Worm (Caenorhabditis elegans): Measurements from ENCODE around the gene F11E6.4.

Gene F11E6.4

ce11 chrIV:17431287-17431686, 38.9 kb downstream of the F11E6.4 start, which contains the start of gene lact-6:
TSS of gene lact-6 (minus strand) at chrIV:17431387.
- no peak for TF ChIP-seq hmg-11 (tag; optimal IDR thresholded peaks at IDR 0.05)
- no peak for TF ChIP-seq eor-1 (tag; optimal IDR thresholded peaks at IDR 0.05)
- no peak for TF ChIP-seq ama-1 (optimal IDR thresholded peaks at IDR 0.05)
- TF ChIP-seq pha-4 (tag; optimal IDR thresholded peaks at IDR 0.05), result no peak
- TF ChIP-seq ztf-11 (tag; optimal IDR thresholded peaks at IDR 0.05), result no peak

ce11 chrIV:17427423-17427822, 42.7 kb downstream of the F11E6.4 start, which contains the start of gene C06A12.3:
TSS of gene C06A12.3 (plus strand) at chrIV:17427723.
- no peak for TF ChIP-seq nhr-67 (tag; optimal IDR thresholded peaks at IDR 0.05)
- no peak for TF ChIP-seq nhr-237 (tag; optimal IDR thresholded peaks at IDR 0.05)
- no peak for TF ChIP-seq nfya-1 (tag; optimal IDR thresholded peaks at IDR 0.05; ENCODE audit: insufficient read depth)
- no peak for TF ChIP-seq ceh-82 (tag; optimal IDR thresholded peaks at IDR 0.05)
- no peak for TF ChIP-seq lin-15B (tag; optimal IDR thresholded peaks at IDR 0.05)
- TF ChIP-seq ceh-9 (tag; optimal IDR thresholded peaks at IDR 0.05), result no peak
- TF ChIP-seq unc-39 (tag; optimal IDR thresholded peaks at IDR 0.05), result no peak
- no peak for TF ChIP-seq aly-2 (tag; optimal IDR thresholded peaks at IDR 0.05)
- TF ChIP-seq daf-12 (tag; optimal IDR thresholded peaks at IDR 0.05), result no peak
- TF ChIP-seq ama-1 (optimal IDR thresholded peaks at IDR 0.05), result no peak

DNA sequence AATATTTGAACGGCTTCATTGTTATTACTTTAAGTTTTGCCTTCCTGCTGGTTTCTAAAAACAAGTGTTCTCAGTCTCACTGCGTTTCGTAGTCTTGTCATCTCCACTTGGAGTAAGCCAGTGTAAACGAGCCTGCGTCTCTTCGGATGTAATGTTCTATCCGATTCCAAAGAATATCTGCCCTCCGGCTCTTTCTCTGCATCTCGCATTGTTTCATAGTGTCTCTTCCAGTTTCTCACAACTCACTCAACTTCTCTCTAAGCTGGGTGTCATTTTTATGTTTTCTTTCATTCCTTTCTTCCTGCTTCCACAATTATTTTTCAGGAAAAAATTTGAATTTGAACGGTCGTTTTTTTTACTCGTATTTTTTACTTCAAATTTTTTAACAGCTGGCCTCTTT, 43.2 kb downstream of the F11E6.4 start:
- TF ChIP-seq ama-1 (optimal IDR thresholded peaks at IDR 0.05) (no peak), mdl-1 (tag; optimal IDR thresholded peaks at IDR 0.05) (no peak), mml-1 (tag; optimal IDR thresholded peaks at IDR 0.05) (no peak), lsy-12 (tag; optimal IDR thresholded peaks at IDR 0.05) (no peak), nhr-12 (tag; optimal IDR thresholded peaks at IDR 0.05) (no peak), hmg-11 (tag; optimal IDR thresholded peaks at IDR 0.05) (peak; percentile 31), nhr-237 (tag; optimal IDR thresholded peaks at IDR 0.05) (no peak), pqm-1 (tag; optimal IDR thresholded peaks at IDR 0.05) (no peak), lin-39 (tag; optimal IDR thresholded peaks at IDR 0.05) (peak; percentile 9), elt-1 (tag; optimal IDR thresholded peaks at IDR 0.05) (no peak), skn-1 (tag; optimal IDR thresholded peaks at IDR 0.05) (no peak), pha-4 (tag; optimal IDR thresholded peaks at IDR 0.05) (peak; percentile 50), nhr-25 (tag; optimal IDR thresholded peaks at IDR 0.05) (no peak), ceh-28 (tag; optimal IDR thresholded peaks at IDR 0.05) (no peak), ceh-82 (tag; optimal IDR thresholded peaks at IDR 0.05) (no peak), egl-5 (tag; optimal IDR thresholded peaks at IDR 0.05) (no peak)

Data from whole organism, L3 larva.